Fruit fly (Drosophila melanogaster): ENCODE measurements around the gene Tep3.

Tep3 gene

DNA sequence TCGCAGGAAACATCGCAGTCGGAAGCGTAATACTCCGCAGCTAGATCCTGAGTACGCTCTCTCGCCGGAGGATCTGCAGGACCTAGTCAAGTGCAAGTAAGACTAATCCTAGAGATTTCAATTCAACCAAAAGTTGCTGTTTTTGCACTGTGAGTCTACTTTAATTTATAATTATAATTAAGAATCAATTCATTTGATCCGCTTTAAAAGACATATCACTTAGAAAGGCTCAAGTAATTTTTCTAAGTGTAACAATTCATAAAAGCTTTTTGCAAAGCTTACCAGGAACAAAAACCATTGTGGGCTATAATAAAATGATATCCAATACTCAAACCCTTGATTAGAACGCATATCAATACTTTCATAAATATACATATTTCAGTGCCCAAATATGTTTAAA is 54.2 kb downstream of the Tep3 start:
- TF ChIP-seq Sox15 (GFP tag; optimal IDR thresholded peaks at IDR 0.05) = no peak
- TF ChIP-seq CG15336 (GFP tag; IDR thresholded peaks at IDR 0.05) = peak; percentile 48; the same call in 1 of the 2 replicates
- TF ChIP-seq CG11294 (GFP tag; IDR thresholded peaks at IDR 0.05) = 0 out of 2 replicates have a peak, but pooled peaks have one; percentile 19
- peak; percentile 20 for TF ChIP-seq CG32006 (GFP tag; optimal IDR thresholded peaks at IDR 0.05)
- peak; percentile 2 for TF ChIP-seq Hr4 (GFP tag; optimal IDR thresholded peaks at IDR 0.05)
- no peak for TF ChIP-seq CG31627 (GFP tag; optimal IDR thresholded peaks at IDR 0.05)
- peak; percentile 51; the same call in 1 of the 3 replicates for TF ChIP-seq eg (GFP tag; IDR thresholded peaks at IDR 0.05)
- TF ChIP-seq CG6276 (GFP tag; optimal IDR thresholded peaks at IDR 0.05) = no peak
- TF ChIP-seq Gug (GFP tag; IDR thresholded peaks at IDR 0.05) = no peak
- peak; percentile 40; the same call in 1 of the 3 replicates for TF ChIP-seq CG8119 (GFP tag; IDR thresholded peaks at IDR 0.05)
- TF ChIP-seq acj6 (GFP tag; optimal IDR thresholded peaks at IDR 0.05) = peak; percentile 10
- no peak for TF ChIP-seq vri (GFP tag; optimal IDR thresholded peaks at IDR 0.05)

Measured in whole organism, prepupa.